Worm (Caenorhabditis elegans) whole organism, L1 larva: ENCODE results near the gene B0361.11.

Source experiments
- C04F5.9 ChIP-seq: sonication (generic microtip); optimal IDR thresholded peaks from 2 replicates; lab custom pipeline; 2016; ENCODE audit warnings: missing genetic modification characterization, missing compliant biosample characterization
- aha-1 ChIP-seq: fragments of 150-350 bp; optimal IDR thresholded peaks from 2 replicates; lab custom pipeline; 2014; ENCODE audit warnings: missing biosample characterization, missing genetic modification characterization
- aly-2 ChIP-seq: fragments of 150-350 bp; optimal IDR thresholded peaks from 2 replicates; lab custom pipeline; 2014; ENCODE audit warnings: missing biosample characterization, missing genetic modification characterization
- lin-14 ChIP-seq: fragments of 200-800 bp; sonication (Bioruptor generic); optimal IDR thresholded peaks from 2 replicates; lab custom pipeline; 2018; ENCODE audit warnings: mild to moderate bottlenecking, missing genetic modification characterization, moderate library complexity, missing compliant biosample characterization
- mdl-1 ChIP-seq, 2 experiments: fragments of 150-350 bp; optimal IDR thresholded peaks; 2 replicates each; lab custom pipeline; 2014 to 2017; ENCODE audit warnings: missing biosample characterization in 2 of 2, missing genetic modification characterization in 2 of 2, inconsistent platforms in 1 of 2
- nhr-12 ChIP-seq: sonication (generic microtip); optimal IDR thresholded peaks from 2 replicates; lab custom pipeline; 2017; ENCODE audit warnings: missing biosample characterization, missing genetic modification characterization
- nhr-19 ChIP-seq: fragments of 200-800 bp; sonication (Bioruptor generic); conservative IDR thresholded peaks from 2 replicates; pipeline ENCODE4 v1.3.6; 2022; ENCODE audit warnings: missing genetic modification characterization, missing compliant biosample characterization
- nhr-237 ChIP-seq: fragments of 150-350 bp; optimal IDR thresholded peaks from 2 replicates; lab custom pipeline; 2014; ENCODE audit warnings: missing biosample characterization, missing genetic modification characterization
- nhr-85 ChIP-seq: sonication (generic microtip); peaks from one replicate; lab custom pipeline; 2016; ENCODE audit warnings: missing genetic modification characterization, inconsistent platforms, missing compliant biosample characterization
- unc-62 ChIP-seq: fragments of 150-350 bp; optimal IDR thresholded peaks from 2 replicates; lab custom pipeline; 2014; ENCODE audit warnings: missing biosample characterization, missing genetic modification reagents, missing genetic modification characterization
- unc-86 ChIP-seq: sonication (generic microtip); optimal IDR thresholded peaks from 2 replicates; lab custom pipeline; 2016; ENCODE audit warnings: missing genetic modification characterization, missing compliant biosample characterization
- zag-1 ChIP-seq: fragments of 150-350 bp; optimal IDR thresholded peaks from 2 replicates; lab custom pipeline; 2014; ENCODE audit warnings: missing biosample characterization, missing genetic modification characterization
- ztf-11 ChIP-seq, 2 experiments: sonication (generic microtip); optimal IDR thresholded peaks; 2 replicates each; lab custom pipeline; 2016 to 2017; ENCODE audit warnings: missing genetic modification characterization in 2 of 2, missing biosample characterization in 1 of 2, missing compliant biosample characterization in 1 of 2

- TF ChIP-seq nhr-237 (tag; lab: Kevin White, UChicago) = no peak
- no peak for TF ChIP-seq zag-1 (tag; lab: Kevin White, UChicago)
- no peak for TF ChIP-seq lin-14 (GFP tag; lab: Kevin White, UChicago)
- TF ChIP-seq unc-62 (GFP tag; lab: Kevin White, UChicago) = no peak
- no peak for TF ChIP-seq aha-1 (tag; lab: Kevin White, UChicago)
- no peak for TF ChIP-seq unc-86 (tag; lab: Kevin White, UChicago)
- no peak for TF ChIP-seq nhr-19 (GFP tag; lab: Robert Waterston, UW)
- TF ChIP-seq ztf-11 (tag; optimal IDR thresholded peaks at IDR 0.05; lab: Kevin White, UChicago) = no peak
- TF ChIP-seq nhr-85 (tag; lab: Kevin White, UChicago) = no peak
- TF ChIP-seq aly-2 = no peak
- TF ChIP-seq mdl-1 (tag; optimal IDR thresholded peaks at IDR 0.05; lab: Kevin White, UChicago) = no peak
- no peak for TF ChIP-seq C04F5.9 (tag; lab: Kevin White, UChicago)
- TF ChIP-seq nhr-12 = no peak
Observed at ce11 chrIII:7290462-7290861, 13.1 kb downstream of the B0361.11 start, which contains the start of gene algn-11.
